Worm (Caenorhabditis elegans) whole organism, L4/young adult: ENCODE data around the gene srt-32.

Experiments
- dao-5 ChIP-seq: sonication (generic microtip); optimal IDR thresholded peaks from 2 replicates; lab custom pipeline; 2016; ENCODE audit warnings: missing genotype, missing genetic modification characterization, moderate library complexity, missing compliant biosample characterization
- him-1 ChIP-seq: sonication (generic microtip); optimal IDR thresholded peaks from 2 replicates; lab custom pipeline; 2016; ENCODE audit warnings: missing genotype, missing genetic modification reagents, missing genetic modification characterization, missing compliant biosample characterization

DNA sequence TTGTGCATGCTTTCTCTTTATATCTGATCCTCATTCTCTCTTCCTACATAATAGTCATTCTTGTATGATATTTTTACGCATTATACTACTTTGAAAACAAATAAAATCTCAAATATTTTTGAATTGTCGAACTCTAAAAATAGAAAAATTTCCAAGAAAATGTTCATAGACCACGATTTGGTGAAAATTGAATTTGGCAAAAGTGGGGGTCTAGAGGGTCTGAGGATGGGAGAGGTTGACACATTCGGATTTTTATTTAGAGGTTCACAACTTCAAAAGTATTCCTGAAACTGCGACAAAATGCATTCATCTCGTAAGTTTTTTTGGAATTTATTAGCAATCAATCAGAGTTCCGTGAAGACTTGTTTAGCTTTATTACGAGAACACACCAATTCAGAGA, 40.6 kb downstream of the srt-32 start, which contains the start of gene glb-22:
- no peak for TF ChIP-seq him-1 (tag; lab: Kevin White, UChicago)
- no peak for TF ChIP-seq dao-5 (tag; lab: Kevin White, UChicago)
